Fruit fly (Drosophila melanogaster) whole organism, embryonic: ENCODE results near the gene FoxL1.
A peak's percentile ranks its signal among the peaks of the same experiment; 100 is the strongest.

ENCODE experiments used
- CG10267 ChIP-seq: fragments of 200-800 bp; sonication (Bioruptor generic); optimal IDR thresholded peaks from 2 replicates; lab custom pipeline; 2018; ENCODE audit warnings: missing biosample characterization, mild to moderate bottlenecking, missing genetic modification characterization, moderate library complexity
- CG10565 ChIP-seq: fragments of 200-800 bp; sonication (Bioruptor generic); optimal IDR thresholded peaks from 3 replicates; lab custom pipeline; 2016; ENCODE audit warnings: missing biosample characterization, mild to moderate bottlenecking, missing genetic modification characterization
- CG11696 ChIP-seq: fragments of 200-800 bp; sonication (Bioruptor generic); IDR thresholded peaks from 2 replicates; pipeline ENCODE4 v1.3.6; 2022; ENCODE audit warnings: missing biosample characterization, missing genetic modification characterization
- CG13894 ChIP-seq: fragments of 200-800 bp; sonication (Bioruptor generic); optimal IDR thresholded peaks from 3 replicates; lab custom pipeline; 2018; ENCODE audit warnings: missing biosample characterization, mild to moderate bottlenecking, missing genetic modification characterization, moderate library complexity
- CG17568 ChIP-seq: fragments of 200-800 bp; sonication (Bioruptor generic); optimal IDR thresholded peaks from 2 replicates; lab custom pipeline; 2018; ENCODE audit warnings: missing biosample characterization, mild to moderate bottlenecking, missing genetic modification characterization, moderate library complexity
- CG17829 ChIP-seq: fragments of 200-800 bp; optimal IDR thresholded peaks from 2 replicates; lab custom pipeline; 2019; ENCODE audit warnings: missing biosample characterization, mild to moderate bottlenecking, missing genetic modification characterization, moderate library complexity
- CG2199 ChIP-seq: fragments of 200-800 bp; sonication (Bioruptor generic); IDR thresholded peaks from 3 replicates; pipeline ENCODE4 v1.3.6; 2022; ENCODE audit warnings: missing biosample characterization, missing genetic modification characterization
- CG2678 ChIP-seq: fragments of 200-800 bp; sonication (Bioruptor generic); optimal IDR thresholded peaks from 3 replicates; lab custom pipeline; 2019; ENCODE audit warnings: missing biosample characterization, mild to moderate bottlenecking, missing genetic modification characterization, moderate library complexity
- CG30020 ChIP-seq: fragments of 200-800 bp; optimal IDR thresholded peaks from 2 replicates; lab custom pipeline; 2019; ENCODE audit warnings: missing biosample characterization, mild to moderate bottlenecking, missing genetic modification characterization, moderate library complexity
- CG4617 ChIP-seq: fragments of 200-800 bp; sonication (Bioruptor generic); optimal IDR thresholded peaks from 3 replicates; lab custom pipeline; 2016; ENCODE audit warnings: missing biosample characterization, missing genetic modification characterization, borderline replicate concordance
- CG5245 ChIP-seq: fragments of 200-800 bp; sonication (Bioruptor generic); optimal IDR thresholded peaks from 3 replicates; lab custom pipeline; 2016; ENCODE audit warnings: missing biosample characterization, missing genetic modification characterization
- CG6254 ChIP-seq: fragments of 200-800 bp; sonication (Bioruptor generic); optimal IDR thresholded peaks from 3 replicates; lab custom pipeline; 2017; ENCODE audit warnings: mild to moderate bottlenecking, missing biosample characterization, missing genetic modification reagents, missing genetic modification characterization
- CG7839 ChIP-seq: fragments of 200-800 bp; sonication (Bioruptor generic); optimal IDR thresholded peaks from 3 replicates; lab custom pipeline; 2018; ENCODE audit warnings: missing biosample characterization, mild to moderate bottlenecking, missing genetic modification characterization, moderate library complexity
- Camta ChIP-seq: fragments of 200-800 bp; sonication (Bioruptor generic); optimal IDR thresholded peaks from 2 replicates; lab custom pipeline; 2016; ENCODE audit warnings: missing biosample characterization, missing genetic modification characterization
- Hmx ChIP-seq: fragments of 200-800 bp; sonication (Bioruptor generic); optimal IDR thresholded peaks from 2 replicates; lab custom pipeline; 2016; ENCODE audit warnings: missing biosample characterization, missing genetic modification characterization
- Hr3 ChIP-seq: fragments of 200-800 bp; sonication (Bioruptor generic); optimal IDR thresholded peaks from 3 replicates; lab custom pipeline; 2016; ENCODE audit warnings: missing biosample characterization, missing genetic modification characterization
- Hr78 ChIP-seq, 2 experiments: fragments of 200-800 bp in 1 of 2; fragments of >200 bp in 1 of 2; sonication (Bioruptor generic) in 1 of 2; optimal IDR thresholded peaks; 2 replicates each; lab custom pipeline; 2017 to 2019; ENCODE audit warnings: missing biosample characterization in 2 of 2, missing genetic modification characterization in 2 of 2, mild to moderate bottlenecking in 1 of 2, moderate library complexity in 1 of 2
- Mrtf ChIP-seq: fragments of 200-800 bp; sonication (Bioruptor generic); IDR thresholded peaks from 3 replicates; pipeline ENCODE4 v1.3.6; 2022; ENCODE audit warnings: missing biosample characterization, missing genetic modification characterization
- NfI ChIP-seq: fragments of 200-800 bp; sonication (Bioruptor generic); optimal IDR thresholded peaks from 3 replicates; lab custom pipeline; 2018; ENCODE audit warnings: missing biosample characterization, mild to moderate bottlenecking, missing genetic modification characterization, moderate library complexity
- Oli ChIP-seq: fragments of 200-800 bp; sonication (Bioruptor generic); optimal IDR thresholded peaks from 2 replicates; lab custom pipeline; 2018; ENCODE audit warnings: missing biosample characterization, mild to moderate bottlenecking, missing genetic modification characterization, moderate library complexity
- Ravus ChIP-seq: fragments of 200-800 bp; sonication (Bioruptor generic); IDR thresholded peaks from 2 replicates; pipeline ENCODE4 v1.3.6; 2022; ENCODE audit warnings: missing biosample characterization, missing genetic modification characterization
- Rx ChIP-seq: fragments of 200-800 bp; sonication (Bioruptor generic); IDR thresholded peaks from 2 replicates; pipeline ENCODE4 v1.3.6; 2022; ENCODE audit warnings: missing biosample characterization, missing genetic modification characterization
- Scr ChIP-seq: fragments of 200-800 bp; sonication (Bioruptor generic); IDR thresholded peaks from 2 replicates; pipeline ENCODE4 v1.3.6; 2022; ENCODE audit warnings: missing biosample characterization, missing genetic modification characterization; ENCODE audit not compliant: partially characterized antibody
- Xrp1 ChIP-seq: fragments of 200-800 bp; sonication (Bioruptor generic); IDR thresholded peaks from 2 replicates; pipeline ENCODE4 v1.3.6; 2022; ENCODE audit warnings: missing biosample characterization, missing genetic modification characterization
- abd-A ChIP-seq: fragments of 200-800 bp; sonication (Bioruptor generic); optimal IDR thresholded peaks from 3 replicates; lab custom pipeline; 2019; ENCODE audit warnings: missing biosample characterization, mild to moderate bottlenecking, missing genetic modification characterization, moderate library complexity
- aop ChIP-seq: fragments of 200-800 bp; sonication (Bioruptor generic); IDR thresholded peaks from 2 replicates; pipeline ENCODE4 v1.3.6; 2022; ENCODE audit warnings: missing biosample characterization, missing genetic modification characterization
- bsh ChIP-seq, 2 experiments: fragments of 200-800 bp; sonication (Bioruptor generic); optimal IDR thresholded peaks; 2 replicates each; lab custom pipeline; 2017 to 2018; ENCODE audit warnings: mild to moderate bottlenecking in 2 of 2, missing biosample characterization in 2 of 2, missing genetic modification characterization in 2 of 2, moderate library complexity in 1 of 2
- ci ChIP-seq: fragments of 200-800 bp; sonication (Bioruptor generic); IDR thresholded peaks from 3 replicates; pipeline ENCODE4 v1.3.6; 2022; ENCODE audit warnings: missing biosample characterization, missing genetic modification characterization
- gce ChIP-seq: fragments of 200-800 bp; sonication (Bioruptor generic); IDR thresholded peaks from 3 replicates; pipeline ENCODE4 v1.3.6; 2022; ENCODE audit warnings: missing biosample characterization, missing genetic modification characterization
- gem ChIP-seq: fragments of 200-800 bp; sonication (Bioruptor generic); optimal IDR thresholded peaks from 2 replicates; lab custom pipeline; 2019; ENCODE audit warnings: missing biosample characterization, mild to moderate bottlenecking, missing genetic modification characterization, moderate library complexity
- gro ChIP-seq: fragments of 200-800 bp; sonication (Bioruptor generic); optimal IDR thresholded peaks from 2 replicates; lab custom pipeline; 2016; ENCODE audit warnings: missing biosample characterization, missing genetic modification characterization
- hkb ChIP-seq, 2 experiments: fragments of 200-800 bp in 1 of 2; fragments of >200 bp in 1 of 2; sonication (Bioruptor generic) in 1 of 2; IDR thresholded peaks in 1 of 2; optimal IDR thresholded peaks in 1 of 2; 2 replicates each; pipeline versions ENCODE4 v1.3.6 to Lab custom; 2017 to 2022; ENCODE audit warnings: missing biosample characterization in 1 of 2, missing genetic modification characterization in 1 of 2
- jigr1 ChIP-seq: fragments of 200-800 bp; sonication (Bioruptor generic); IDR thresholded peaks from 3 replicates; pipeline ENCODE4 v1.3.6; 2022; ENCODE audit warnings: missing biosample characterization, missing genetic modification characterization
- nau ChIP-seq: fragments of 200-800 bp; sonication (Bioruptor generic); optimal IDR thresholded peaks from 3 replicates; lab custom pipeline; 2017; ENCODE audit warnings: missing biosample characterization, mild to moderate bottlenecking, missing genetic modification characterization, missing genetic modification reagents
- pros ChIP-seq: fragments of 200-800 bp; sonication (Bioruptor generic); optimal IDR thresholded peaks from 3 replicates; lab custom pipeline; 2019; ENCODE audit warnings: missing biosample characterization, mild to moderate bottlenecking, missing genetic modification characterization, moderate library complexity
- ranshi ChIP-seq: fragments of 200-800 bp; sonication (Bioruptor generic); IDR thresholded peaks from 2 replicates; pipeline ENCODE4 v1.3.6; 2022; ENCODE audit warnings: missing biosample characterization, missing genetic modification characterization
- sisA ChIP-seq: fragments of 200-800 bp; sonication (Bioruptor generic); IDR thresholded peaks from 2 replicates; pipeline ENCODE4 v1.3.6; 2022; ENCODE audit warnings: missing biosample characterization, missing genetic modification characterization
- slbo ChIP-seq: fragments of 200-800 bp; sonication (Bioruptor generic); IDR thresholded peaks from 2 replicates; pipeline ENCODE4 v1.3.6; 2022; ENCODE audit warnings: missing biosample characterization, missing genetic modification characterization
- trem ChIP-seq: fragments of 200-800 bp; optimal IDR thresholded peaks from 3 replicates; lab custom pipeline; 2019; ENCODE audit warnings: missing biosample characterization, mild to moderate bottlenecking, missing genetic modification characterization, moderate library complexity
- twi ChIP-seq: fragments of 200-800 bp; optimal IDR thresholded peaks from 2 replicates; lab custom pipeline; 2019; ENCODE audit warnings: missing biosample characterization, mild to moderate bottlenecking, missing genetic modification characterization, moderate library complexity
- unc-4 ChIP-seq: fragments of 200-800 bp; sonication (Bioruptor generic); IDR thresholded peaks from 2 replicates; pipeline ENCODE4 v1.3.6; 2022; ENCODE audit warnings: missing biosample characterization, missing genetic modification characterization; ENCODE audit not compliant: partially characterized antibody
- vfl ChIP-seq: fragments of 200-800 bp; sonication (Bioruptor generic); optimal IDR thresholded peaks from 2 replicates; lab custom pipeline; 2016; ENCODE audit warnings: missing biosample characterization, missing genetic modification characterization
- vnd ChIP-seq: fragments of 200-800 bp; sonication (Bioruptor generic); IDR thresholded peaks from 3 replicates; pipeline ENCODE4 v1.3.6; 2022; ENCODE audit warnings: missing biosample characterization, missing genetic modification characterization; ENCODE audit not compliant: partially characterized antibody
- vvl ChIP-seq: fragments of 200-800 bp; sonication (Bioruptor generic); IDR thresholded peaks from 2 replicates; pipeline ENCODE4 v1.3.6; 2022; ENCODE audit warnings: missing biosample characterization, missing genetic modification characterization
- wor ChIP-seq: fragments of 200-800 bp; sonication (Bioruptor generic); IDR thresholded peaks from 2 replicates; pipeline ENCODE4 v1.3.6; 2022; ENCODE audit warnings: missing biosample characterization, missing genetic modification characterization

The FoxL1 gene

DNA sequence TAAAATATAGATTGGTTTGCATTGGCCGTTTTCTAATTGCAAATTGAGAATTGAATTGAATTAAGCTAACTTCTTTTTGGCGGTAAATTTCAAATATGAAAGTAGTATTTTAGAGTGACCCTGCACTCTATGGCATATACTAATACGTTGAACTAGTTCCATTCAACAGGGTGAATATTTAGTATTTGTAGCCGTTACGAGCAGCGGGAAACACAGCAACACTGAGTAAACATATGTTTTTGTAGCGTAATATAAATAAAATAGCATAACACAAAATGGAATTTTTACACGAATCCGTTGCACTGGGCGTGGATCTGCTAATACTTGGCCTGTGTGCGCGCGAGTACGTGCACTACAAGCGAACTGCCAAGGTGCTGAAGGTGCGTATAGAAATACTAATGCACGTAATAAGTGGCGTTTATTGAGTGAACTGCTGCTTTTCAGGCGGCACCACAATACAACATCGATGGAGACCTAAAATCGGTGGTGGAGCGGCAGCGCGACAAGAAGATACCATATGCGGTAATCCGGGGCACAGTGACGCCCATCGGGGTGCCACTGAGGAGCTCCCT lies 2.7 kb downstream of the FoxL1 start, which contains the start of gene Mul1 (continued):
- TF ChIP-seq CG4617 (GFP tag; lab: Kevin White, UChicago) (peak; percentile 25), trem (peak; percentile 43), CG17829 (tag; lab: Kevin White, UChicago) (peak; percentile 12), unc-4 (no peak), hkb (optimal IDR thresholded peaks at IDR 0.05; lab: Kevin White, UChicago) (no peak), hkb (GFP tag; IDR thresholded peaks at IDR 0.05; lab: Robert Waterston, UW) (0 out of 2 replicates have a peak, but pooled peaks have one; percentile 8), vvl (GFP tag; lab: Robert Waterston, UW) (no peak), Ravus (GFP tag; lab: Robert Waterston, UW) (no peak)

- no peak for TF ChIP-seq CG13894 (tag; lab: Kevin White, UChicago)
- peak in 1 of 2 experiments; percentile 13 for TF ChIP-seq Hr78 (GFP tag; optimal IDR thresholded peaks at IDR 0.05; lab: Kevin White, UChicago)
- no peak for TF ChIP-seq gro (GFP tag; lab: Kevin White, UChicago)
- no peak for TF ChIP-seq vfl (GFP tag; lab: Kevin White, UChicago)
- TF ChIP-seq abd-A (tag; lab: Kevin White, UChicago) = no peak
- TF ChIP-seq CG11696 = 0 out of 2 replicates have a peak, but pooled peaks have one; percentile 7
Observed at dm6 chr3L:4024464-4024863, 5.8 kb downstream of the FoxL1 start.

- peak; percentile 9; the same call in 1 of the 3 replicates for TF ChIP-seq ci
- TF ChIP-seq bsh (GFP tag; optimal IDR thresholded peaks at IDR 0.05; lab: Kevin White, UChicago) = no peak
- TF ChIP-seq pros (GFP tag; lab: Kevin White, UChicago) = no peak
- TF ChIP-seq aop (GFP tag; lab: Robert Waterston, UW) = no peak
- TF ChIP-seq nau (GFP tag; lab: Kevin White, UChicago) = no peak
- no peak for TF ChIP-seq jigr1
- no peak for TF ChIP-seq CG4617 (GFP tag; lab: Kevin White, UChicago)
- no peak for TF ChIP-seq CG6254 (GFP tag; lab: Kevin White, UChicago)
- TF ChIP-seq CG10267 (tag; lab: Kevin White, UChicago) = no peak
- no peak for TF ChIP-seq Mrtf (GFP tag; lab: Robert Waterston, UW)
- TF ChIP-seq CG7839 (tag; lab: Kevin White, UChicago) = no peak
- no peak for TF ChIP-seq gce (GFP tag; lab: Robert Waterston, UW)
- no peak for TF ChIP-seq sisA (GFP tag; lab: Robert Waterston, UW)
- peak; percentile 46; the same call in 1 of the 2 replicates for TF ChIP-seq ranshi (GFP tag; lab: Robert Waterston, UW)
- TF ChIP-seq Xrp1 (GFP tag; lab: Robert Waterston, UW) = no peak
- no peak for TF ChIP-seq Scr (GFP tag; lab: Robert Waterston, UW)
- no peak for TF ChIP-seq Oli (tag; lab: Kevin White, UChicago)
- no peak for TF ChIP-seq CG17568
- no peak for TF ChIP-seq CG2678 (tag; lab: Kevin White, UChicago)
- no peak for TF ChIP-seq gem (tag; lab: Kevin White, UChicago)
- TF ChIP-seq vnd (GFP tag; lab: Robert Waterston, UW) = no peak
- TF ChIP-seq Rx = no peak
- TF ChIP-seq CG2199 (GFP tag; lab: Robert Waterston, UW) = no peak
- TF ChIP-seq CG5245 (GFP tag; lab: Kevin White, UChicago) = no peak
- no peak for TF ChIP-seq slbo (GFP tag; lab: Robert Waterston, UW)
- TF ChIP-seq Hmx (GFP tag; lab: Kevin White, UChicago) = no peak
- TF ChIP-seq wor (GFP tag; lab: Robert Waterston, UW) = no peak
- peak; percentile 12 for TF ChIP-seq NfI (GFP tag; lab: Kevin White, UChicago)
- no peak for TF ChIP-seq Camta (GFP tag; lab: Kevin White, UChicago)
- TF ChIP-seq twi (tag; lab: Kevin White, UChicago) = no peak
- TF ChIP-seq CG10565 (GFP tag; lab: Kevin White, UChicago) = no peak
- TF ChIP-seq CG30020 (tag; lab: Kevin White, UChicago) = no peak
- TF ChIP-seq Hr3 (GFP tag; lab: Kevin White, UChicago) = no peak
Observed at dm6 chr3L:4025738-4026505, 7.2 kb downstream of the FoxL1 start, which contains the start of gene CG11594. TSS of gene CG11594 (minus strand) at chr3L:4026011.
